Fruit fly (Drosophila melanogaster): ENCODE data around the gene COX8.

Gene COX8

DNA sequence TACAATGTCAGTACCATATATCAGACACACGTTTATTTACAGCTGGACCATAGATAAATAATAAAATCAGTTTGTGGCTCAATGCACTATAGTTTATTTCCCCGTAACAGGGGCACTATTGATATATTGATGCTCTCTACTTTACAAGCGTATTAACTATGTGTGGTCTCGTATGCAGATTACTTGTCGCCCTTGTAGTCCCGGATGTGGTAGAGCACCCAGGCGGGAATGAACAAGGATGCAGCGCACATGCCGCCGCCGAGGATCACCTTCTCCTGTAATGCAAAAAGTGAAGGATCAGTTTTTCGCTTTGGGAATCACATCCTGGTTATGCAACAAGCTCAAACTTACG is 378 bp downstream of the COX8 start:
- TF ChIP-seq pb (GFP tag; optimal IDR thresholded peaks at IDR 0.05) (no peak), slbo (GFP tag; IDR thresholded peaks at IDR 0.05) (no peak), Kr (GFP tag; optimal IDR thresholded peaks at IDR 0.05) (no peak), Ada2b (GFP tag; IDR thresholded peaks at IDR 0.05) (no peak), Med (GFP tag) (no peak), CG8281 (tag; optimal IDR thresholded peaks at IDR 0.05) (peak; percentile 90), CG13296 (GFP tag; optimal IDR thresholded peaks at IDR 0.05) (no peak), fd3F (GFP tag; optimal IDR thresholded peaks at IDR 0.05) (no peak)

- TF ChIP-seq Pdp1 (GFP tag; optimal IDR thresholded peaks at IDR 0.05): peak; percentile 8 to 86
- no peak for TF ChIP-seq ems (GFP tag; optimal IDR thresholded peaks at IDR 0.05)
- TF ChIP-seq Hmr (GFP tag; optimal IDR thresholded peaks at IDR 0.05): no peak
- no peak for TF ChIP-seq ro (GFP tag; IDR thresholded peaks at IDR 0.05)
- peak; percentile 18 for TF ChIP-seq NC2β (GFP tag; optimal IDR thresholded peaks at IDR 0.05)
- peak; percentile 24 for TF ChIP-seq twi (tag; optimal IDR thresholded peaks at IDR 0.05)
- no peak for TF ChIP-seq Atf3 (GFP tag; optimal IDR thresholded peaks at IDR 0.05)
- TF ChIP-seq trem (tag; optimal IDR thresholded peaks at IDR 0.05): peak; percentile 86
- peak; percentile 78 for TF ChIP-seq CG13894 (tag; optimal IDR thresholded peaks at IDR 0.05)
- TF ChIP-seq tio (GFP tag; optimal IDR thresholded peaks at IDR 0.05): no peak
- no peak for TF ChIP-seq emc (GFP tag; optimal IDR thresholded peaks at IDR 0.05)
- peak; percentile 83 for TF ChIP-seq CG1603 (tag; optimal IDR thresholded peaks at IDR 0.05)
- no peak; the same call in 1 of the 2 replicates for TF ChIP-seq vvl (GFP tag; IDR thresholded peaks at IDR 0.05)
- peak; percentile 26 for TF ChIP-seq pum (GFP tag; optimal IDR thresholded peaks at IDR 0.05)
- peak; percentile 7 for TF ChIP-seq tin (GFP tag; optimal IDR thresholded peaks at IDR 0.05)
- TF ChIP-seq H2.0 (GFP tag; IDR thresholded peaks at IDR 0.05): no peak
- TF ChIP-seq CG12659 (GFP tag; optimal IDR thresholded peaks at IDR 0.05): peak; percentile 83
- TF ChIP-seq BtbVII (GFP tag; optimal IDR thresholded peaks at IDR 0.05): no peak
- peak; percentile 42 for TF ChIP-seq CG12155 (GFP tag; optimal IDR thresholded peaks at IDR 0.05)
- TF ChIP-seq hb (GFP tag; IDR thresholded peaks at IDR 0.05; ENCODE audit: partially characterized antibody): peak; percentile 98
- peak; percentile 97 for TF ChIP-seq inv (GFP tag; IDR thresholded peaks at IDR 0.05; ENCODE audit: partially characterized antibody)
- no peak for TF ChIP-seq CG11093 (GFP tag; IDR thresholded peaks at IDR 0.05)
- TF ChIP-seq E2f1 (GFP tag; IDR thresholded peaks at IDR 0.05): no peak
- TF ChIP-seq Neu2 (GFP tag; optimal IDR thresholded peaks at IDR 0.05; ENCODE audit: borderline replicate concordance): no peak
- no peak for TF ChIP-seq Eip74EF (GFP tag; optimal IDR thresholded peaks at IDR 0.05)
- no peak for TF ChIP-seq ab (GFP tag; optimal IDR thresholded peaks at IDR 0.05)
- no peak for TF ChIP-seq CG10959 (GFP tag; IDR thresholded peaks at IDR 0.05)
- peak; percentile 4 for TF ChIP-seq dm (GFP tag; optimal IDR thresholded peaks at IDR 0.05)
- no peak for TF ChIP-seq CG1832 (GFP tag; optimal IDR thresholded peaks at IDR 0.05)
- TF ChIP-seq Ssrp (tag; optimal IDR thresholded peaks at IDR 0.05): no peak
- no peak for TF ChIP-seq CG17912 (GFP tag; optimal IDR thresholded peaks at IDR 0.05)
- TF ChIP-seq org-1 (GFP tag; optimal IDR thresholded peaks at IDR 0.05): no peak
- TF ChIP-seq disco-r (GFP tag; optimal IDR thresholded peaks at IDR 0.05): no peak
- TF ChIP-seq Dref (GFP tag; IDR thresholded peaks at IDR 0.05): no peak; the same call in 1 of the 2 replicates
- no peak for TF ChIP-seq tap (tag; optimal IDR thresholded peaks at IDR 0.05)
- TF ChIP-seq CG4617 (GFP tag; optimal IDR thresholded peaks at IDR 0.05; ENCODE audit: borderline replicate concordance): peak; percentile 88
- TF ChIP-seq HLH54F (GFP tag; optimal IDR thresholded peaks at IDR 0.05): no peak
- no peak for TF ChIP-seq Camta (GFP tag; optimal IDR thresholded peaks at IDR 0.05)
- no peak for TF ChIP-seq tup (GFP tag; optimal IDR thresholded peaks at IDR 0.05)
- peak; percentile 98 for TF ChIP-seq bbx (GFP tag; IDR thresholded peaks at IDR 0.05; ENCODE audit: partially characterized antibody)
- TF ChIP-seq Fer1 (GFP tag; optimal IDR thresholded peaks at IDR 0.05): peak; percentile 13
- no peak for TF ChIP-seq ranshi (GFP tag; IDR thresholded peaks at IDR 0.05)
These were observed 2.4 kb downstream of the COX8 start, which contains the start of gene Rpn10 for dm6 chr3L:21536857-21537256. Gene Rpn10 (plus strand): TSS chr3L:21537000.

Data from whole organism, embryonic.